Fruit fly (Drosophila melanogaster) whole organism, embryonic: ENCODE data around the gene SmydA-2.
"Not testable (repeated sequence)": the region's sequence is repeated elsewhere in the genome, so short reads cannot be mapped to it uniquely, and the experiment has no call there.

Source experiments
- CG11093 ChIP-seq: fragments of 200-800 bp; sonication (Bioruptor generic); IDR thresholded peaks from 3 replicates; pipeline ENCODE4 v1.3.6; 2022; ENCODE audit warnings: missing biosample characterization, missing genetic modification characterization
- CG14441 ChIP-seq: fragments of 200-800 bp; sonication (Bioruptor generic); IDR thresholded peaks from 2 replicates; pipeline ENCODE4 v1.3.6; 2022; ENCODE audit warnings: missing biosample characterization, missing genetic modification characterization
- CG33213 ChIP-seq: fragments of 200-800 bp; sonication (Bioruptor generic); optimal IDR thresholded peaks from 3 replicates; lab custom pipeline; 2016; ENCODE audit warnings: missing biosample characterization, missing genetic modification characterization
- amos ChIP-seq: fragments of 200-800 bp; sonication (Bioruptor generic); IDR thresholded peaks from 2 replicates; pipeline ENCODE4 v1.3.6; 2022; ENCODE audit warnings: missing biosample characterization, missing genetic modification characterization; ENCODE audit not compliant: partially characterized antibody
- bab2 ChIP-seq: fragments of 200-800 bp; sonication (Bioruptor generic); optimal IDR thresholded peaks from 2 replicates; lab custom pipeline; 2016; ENCODE audit warnings: missing biosample characterization, missing genetic modification characterization

DNA sequence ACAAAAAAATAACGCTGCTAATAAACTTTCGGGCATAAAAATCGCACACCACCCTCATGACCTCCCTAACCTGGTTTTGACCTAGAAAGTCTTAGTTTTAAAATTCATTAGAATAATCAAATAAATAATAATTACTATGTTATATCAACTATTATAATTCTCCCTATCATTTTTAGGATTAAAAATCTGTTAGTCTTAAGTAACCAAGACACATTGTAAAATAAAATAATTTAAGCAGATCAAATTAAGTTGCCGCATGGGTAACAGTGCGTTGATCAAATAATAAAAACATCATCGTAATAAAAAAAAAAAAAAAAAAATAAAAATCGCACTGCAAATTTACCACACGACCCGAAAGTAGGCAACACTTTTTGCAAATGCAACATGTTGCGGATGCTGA lies 5.8 kb upstream of the SmydA-2 start:
- not testable (repeated sequence) for TF ChIP-seq amos; CG11093 (GFP tag; lab: Robert Waterston, UW); CG33213; CG14441; bab2 (GFP tag; lab: Kevin White, UChicago)
